Fruit fly (Drosophila melanogaster) whole organism, pupa: ENCODE data around the gene Unc-76.

ENCODE experiments used
- CG10348 ChIP-seq: fragments of 200-800 bp; sonication (Bioruptor generic); IDR thresholded peaks from 2 replicates; pipeline ENCODE4 v1.3.6; 2022; ENCODE audit warnings: missing biosample characterization, missing genetic modification characterization
- CG12605 ChIP-seq: fragments of 200-800 bp; sonication (Bioruptor generic); IDR thresholded peaks from 2 replicates; pipeline ENCODE4 v1.3.6; 2022; ENCODE audit warnings: missing biosample characterization, missing genetic modification characterization
- CG13204 ChIP-seq: fragments of 200-800 bp; sonication (Bioruptor generic); optimal IDR thresholded peaks from 2 replicates; lab custom pipeline; 2018; ENCODE audit warnings: missing biosample characterization, mild to moderate bottlenecking, missing genetic modification characterization, moderate library complexity
- CG14655 ChIP-seq: fragments of 200-800 bp; sonication (Bioruptor generic); optimal IDR thresholded peaks from 3 replicates; lab custom pipeline; 2017; ENCODE audit warnings: mild to moderate bottlenecking, missing biosample characterization, missing genetic modification reagents, missing genetic modification characterization
- CG15710 ChIP-seq: fragments of 200-800 bp; sonication (Bioruptor generic); optimal IDR thresholded peaks from 2 replicates; lab custom pipeline; 2018; ENCODE audit warnings: missing biosample characterization, mild to moderate bottlenecking, missing genetic modification characterization, moderate library complexity
- CG17806 ChIP-seq: fragments of 200-800 bp; sonication (Bioruptor generic); optimal IDR thresholded peaks from 2 replicates; lab custom pipeline; 2018; ENCODE audit warnings: missing biosample characterization, mild to moderate bottlenecking, missing genetic modification characterization, moderate library complexity
- CG32121 ChIP-seq: fragments of 200-800 bp; sonication (Bioruptor generic); IDR thresholded peaks from 2 replicates; pipeline ENCODE4 v1.3.6; 2022; ENCODE audit warnings: missing biosample characterization, missing genetic modification characterization
- CG34367 ChIP-seq: fragments of 200-800 bp; sonication (Bioruptor generic); optimal IDR thresholded peaks from 2 replicates; lab custom pipeline; 2018; ENCODE audit warnings: missing biosample characterization, mild to moderate bottlenecking, missing genetic modification characterization
- CG4496 ChIP-seq: fragments of 200-800 bp; sonication (Bioruptor generic); IDR thresholded peaks from 3 replicates; pipeline ENCODE4 v1.3.6; 2022; ENCODE audit warnings: missing biosample characterization, missing genetic modification characterization
- CG8159 ChIP-seq: fragments of 200-800 bp; sonication (Bioruptor generic); optimal IDR thresholded peaks from 3 replicates; lab custom pipeline; 2018; ENCODE audit warnings: missing biosample characterization, mild to moderate bottlenecking, missing genetic modification characterization, moderate library complexity
- CG8301 ChIP-seq: fragments of 200-800 bp; sonication (Bioruptor generic); optimal IDR thresholded peaks from 2 replicates; lab custom pipeline; 2018; ENCODE audit warnings: missing biosample characterization, mild to moderate bottlenecking, missing genetic modification characterization
- CG9948 ChIP-seq: fragments of 200-800 bp; sonication (Bioruptor generic); optimal IDR thresholded peaks from 2 replicates; lab custom pipeline; 2018; ENCODE audit warnings: missing biosample characterization, mild to moderate bottlenecking, missing genetic modification characterization, moderate library complexity
- D1 ChIP-seq: fragments of 200-800 bp; sonication (Bioruptor generic); optimal IDR thresholded peaks from 2 replicates; lab custom pipeline; 2018; ENCODE audit warnings: missing biosample characterization, mild to moderate bottlenecking, missing genetic modification characterization, moderate library complexity
- EcR ChIP-seq: fragments of 200-800 bp; sonication (Bioruptor generic); optimal IDR thresholded peaks from 3 replicates; lab custom pipeline; 2019; ENCODE audit warnings: missing biosample characterization, missing genetic modification characterization, mild to moderate bottlenecking, moderate library complexity, missing genetic modification reagents
- Ets98B ChIP-seq: fragments of 200-800 bp; sonication (Bioruptor generic); IDR thresholded peaks from 2 replicates; pipeline ENCODE4 v1.3.6; 2022; ENCODE audit warnings: missing biosample characterization, missing genetic modification characterization
- Pif1A ChIP-seq: fragments of 200-800 bp; sonication (Bioruptor generic); optimal IDR thresholded peaks from 3 replicates; lab custom pipeline; 2016; ENCODE audit warnings: missing biosample characterization, missing genetic modification characterization
- Pif1B ChIP-seq: fragments of 200-800 bp; sonication (Bioruptor generic); optimal IDR thresholded peaks from 3 replicates; lab custom pipeline; 2016; ENCODE audit warnings: missing biosample characterization, missing genetic modification characterization
- Snoo ChIP-seq: fragments of 200-800 bp; sonication (Bioruptor generic); optimal IDR thresholded peaks from 3 replicates; lab custom pipeline; 2017; ENCODE audit warnings: missing biosample characterization, mild to moderate bottlenecking, missing genetic modification characterization, inconsistent platforms
- fd96Ca ChIP-seq: fragments of 200-800 bp; sonication (Bioruptor generic); IDR thresholded peaks from 3 replicates; pipeline ENCODE4 v1.3.6; 2022; ENCODE audit warnings: missing biosample characterization, missing genetic modification characterization
- gl ChIP-seq: fragments of 200-800 bp; sonication (Bioruptor generic); optimal IDR thresholded peaks from 2 replicates; lab custom pipeline; 2018; ENCODE audit warnings: missing biosample characterization, mild to moderate bottlenecking, missing genetic modification characterization
- rn ChIP-seq: fragments of 200-800 bp; sonication (Bioruptor generic); IDR thresholded peaks from 2 replicates; pipeline ENCODE4 v1.3.6; 2022; ENCODE audit warnings: missing biosample characterization, missing genetic modification characterization

The Unc-76 gene

dm6 chrX:2103859-2104258, 23.4 kb downstream of the Unc-76 start:
- TF ChIP-seq CG14655 (GFP tag; lab: Kevin White, UChicago) (no peak), D1 (tag; lab: Kevin White, UChicago) (no peak), CG8301 (tag; lab: Kevin White, UChicago) (no peak), Pif1A (GFP tag; lab: Kevin White, UChicago) (no peak), Ets98B (no peak), CG4496 (no peak), CG13204 (GFP tag; lab: Kevin White, UChicago) (no peak), EcR (GFP tag; lab: Kevin White, UChicago) (no peak), CG9948 (tag; lab: Kevin White, UChicago) (no peak), CG32121 (GFP tag; lab: Robert Waterston, UW) (no peak), gl (tag; lab: Kevin White, UChicago) (no peak), Pif1B (GFP tag; lab: Kevin White, UChicago) (no peak), Snoo (tag; lab: Kevin White, UChicago) (no peak), CG17806 (tag; lab: Kevin White, UChicago) (no peak), fd96Ca (GFP tag; lab: Robert Waterston, UW) (no peak), CG8159 (tag; lab: Kevin White, UChicago) (no peak), CG12605 (GFP tag; lab: Robert Waterston, UW) (no peak), CG15710 (no peak), rn (GFP tag; lab: Robert Waterston, UW) (no peak), CG34367 (tag; lab: Kevin White, UChicago) (no peak)

dm6 chrX:2104365-2104764, 24.0 kb downstream of the Unc-76 start:
- TF ChIP-seq CG14655 (GFP tag; lab: Kevin White, UChicago), result no peak
- no peak for TF ChIP-seq CG13204 (GFP tag; lab: Kevin White, UChicago)
- TF ChIP-seq CG32121 (GFP tag; lab: Robert Waterston, UW), result no peak
- no peak for TF ChIP-seq CG9948 (tag; lab: Kevin White, UChicago)
- TF ChIP-seq CG34367 (tag; lab: Kevin White, UChicago), result no peak
- TF ChIP-seq fd96Ca (GFP tag; lab: Robert Waterston, UW), result no peak
- TF ChIP-seq Snoo (tag; lab: Kevin White, UChicago), result no peak
- no peak for TF ChIP-seq Pif1B (GFP tag; lab: Kevin White, UChicago)
- TF ChIP-seq Ets98B, result no peak
- TF ChIP-seq CG12605 (GFP tag; lab: Robert Waterston, UW), result no peak

DNA sequence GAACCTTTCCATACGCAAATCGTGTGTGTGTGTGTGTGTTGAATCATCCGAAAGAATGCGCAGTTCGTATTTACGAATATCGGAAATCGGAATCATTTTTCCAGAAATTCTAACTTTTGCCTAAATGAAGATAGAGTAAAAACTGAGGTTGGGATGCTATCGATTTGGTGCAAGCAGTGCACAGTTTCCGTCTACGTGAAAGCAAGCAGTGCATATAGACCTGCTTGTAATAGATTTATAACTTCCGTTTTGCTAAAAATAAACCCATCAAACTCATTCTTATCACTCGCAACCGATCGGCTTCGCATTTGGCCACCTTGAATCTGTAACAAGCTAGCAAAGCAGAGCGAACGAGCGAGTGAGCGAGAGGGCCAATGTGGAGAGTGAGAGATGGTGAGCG, 26.0 kb downstream of the Unc-76 start:
- no peak for TF ChIP-seq Snoo (tag; lab: Kevin White, UChicago)
- no peak for TF ChIP-seq EcR (GFP tag; lab: Kevin White, UChicago)
- no peak for TF ChIP-seq CG10348 (GFP tag; lab: Robert Waterston, UW)
- TF ChIP-seq CG15710, result no peak
- no peak for TF ChIP-seq Pif1B (GFP tag; lab: Kevin White, UChicago)
- no peak for TF ChIP-seq D1 (tag; lab: Kevin White, UChicago)
- no peak for TF ChIP-seq CG14655 (GFP tag; lab: Kevin White, UChicago)
- no peak for TF ChIP-seq fd96Ca (GFP tag; lab: Robert Waterston, UW)
- no peak for TF ChIP-seq CG17806 (tag; lab: Kevin White, UChicago)
- no peak for TF ChIP-seq Pif1A (GFP tag; lab: Kevin White, UChicago)
- no peak for TF ChIP-seq CG9948 (tag; lab: Kevin White, UChicago)
- TF ChIP-seq gl (tag; lab: Kevin White, UChicago), result no peak
- TF ChIP-seq rn (GFP tag; lab: Robert Waterston, UW), result no peak
- TF ChIP-seq CG8301 (tag; lab: Kevin White, UChicago), result no peak
- no peak for TF ChIP-seq Ets98B
- no peak for TF ChIP-seq CG34367 (tag; lab: Kevin White, UChicago)
- TF ChIP-seq CG4496, result no peak
- TF ChIP-seq CG32121 (GFP tag; lab: Robert Waterston, UW), result no peak
- no peak for TF ChIP-seq CG13204 (GFP tag; lab: Kevin White, UChicago)
- no peak for TF ChIP-seq CG12605 (GFP tag; lab: Robert Waterston, UW)
- TF ChIP-seq, all 21 proteins: peak for 0

dm6 chrX:2107782-2108409, 27.5 kb downstream of the Unc-76 start:
- TF ChIP-seq Pif1B (GFP tag; lab: Kevin White, UChicago) (no peak), CG15710 (peak; percentile 19), CG17806 (tag; lab: Kevin White, UChicago) (no peak), CG32121 (GFP tag; lab: Robert Waterston, UW) (peak; percentile 92), Snoo (tag; lab: Kevin White, UChicago) (no peak), CG12605 (GFP tag; lab: Robert Waterston, UW) (peak; percentile 67), D1 (tag; lab: Kevin White, UChicago) (no peak), CG34367 (tag; lab: Kevin White, UChicago) (no peak), CG10348 (GFP tag; lab: Robert Waterston, UW) (peak; percentile 72), fd96Ca (GFP tag; lab: Robert Waterston, UW) (peak; percentile 95), Pif1A (GFP tag; lab: Kevin White, UChicago) (peak; percentile 44), CG14655 (GFP tag; lab: Kevin White, UChicago) (no peak), gl (tag; lab: Kevin White, UChicago) (no peak), CG9948 (tag; lab: Kevin White, UChicago) (peak; percentile 9), CG4496 (peak; percentile 79), EcR (GFP tag; lab: Kevin White, UChicago) (no peak), CG8159 (tag; lab: Kevin White, UChicago) (no peak), CG13204 (GFP tag; lab: Kevin White, UChicago) (no peak), CG8301 (tag; lab: Kevin White, UChicago) (peak; percentile 61), Ets98B (peak; percentile 92), rn (GFP tag; lab: Robert Waterston, UW) (peak; percentile 33; the same call in 1 of the 2 replicates)
- TF ChIP-seq, all 21 proteins: peak for 11

dm6 chrX:2108639-2109038, 28.2 kb downstream of the Unc-76 start:
- TF ChIP-seq CG32121 (GFP tag; lab: Robert Waterston, UW) (peak; percentile 74), CG4496 (peak; percentile 81), CG15710 (peak; percentile 26), CG17806 (tag; lab: Kevin White, UChicago) (peak; percentile 4), CG10348 (GFP tag; lab: Robert Waterston, UW) (0 out of 2 replicates have a peak, but pooled peaks have one; percentile 23), CG13204 (GFP tag; lab: Kevin White, UChicago) (no peak), Pif1B (GFP tag; lab: Kevin White, UChicago) (no peak), EcR (GFP tag; lab: Kevin White, UChicago) (no peak), gl (tag; lab: Kevin White, UChicago) (no peak), rn (GFP tag; lab: Robert Waterston, UW) (peak; percentile 45; the same call in 1 of the 2 replicates), CG8159 (tag; lab: Kevin White, UChicago) (no peak), CG34367 (tag; lab: Kevin White, UChicago) (no peak), CG8301 (tag; lab: Kevin White, UChicago) (no peak), Ets98B (peak; percentile 77), CG12605 (GFP tag; lab: Robert Waterston, UW) (peak; percentile 46; the same call in 1 of the 2 replicates), Snoo (tag; lab: Kevin White, UChicago) (no peak), fd96Ca (GFP tag; lab: Robert Waterston, UW) (peak; percentile 75), CG9948 (tag; lab: Kevin White, UChicago) (no peak), CG14655 (GFP tag; lab: Kevin White, UChicago) (no peak), Pif1A (GFP tag; lab: Kevin White, UChicago) (no peak)
- TF ChIP-seq, all 21 proteins: peak for 9
